Worm (Caenorhabditis elegans) whole organism, L4 larva: Measurements from ENCODE around the gene F47B8.8.

Experiments
- D1046.2 ChIP-seq: fragments of 200-800 bp; sonication (Bioruptor generic); IDR thresholded peaks from 2 replicates; pipeline ENCODE4 v1.3.6; 2022; ENCODE audit warnings: missing genetic modification characterization, missing compliant biosample characterization
- F49E8.2 ChIP-seq: sonication (generic microtip); optimal IDR thresholded peaks from 2 replicates; lab custom pipeline; 2016; ENCODE audit warnings: missing compliant biosample characterization, mild to moderate bottlenecking, missing genetic modification characterization, borderline replicate concordance
- aha-1 ChIP-seq: fragments of 150-350 bp; peaks from one replicate; lab custom pipeline; 2014; ENCODE audit warnings: missing biosample characterization, missing genetic modification characterization
- ceh-32 ChIP-seq: sonication (generic microtip); optimal IDR thresholded peaks from 2 replicates; lab custom pipeline; 2016; ENCODE audit warnings: mild to moderate bottlenecking, missing genetic modification characterization, missing compliant biosample characterization; ENCODE audit not compliant: poor library complexity
- ceh-62 ChIP-seq: sonication (generic microtip); optimal IDR thresholded peaks from 2 replicates; lab custom pipeline; 2017; ENCODE audit warnings: missing biosample characterization, missing genetic modification characterization
- ceh-82 ChIP-seq: sonication (generic microtip); optimal IDR thresholded peaks from 2 replicates; lab custom pipeline; 2017; ENCODE audit warnings: missing biosample characterization, missing genetic modification characterization
- ces-1 ChIP-seq: fragments of 150-350 bp; sonication (generic microtip); optimal IDR thresholded peaks from 4 replicates; lab custom pipeline; 2014; ENCODE audit warnings: missing biosample characterization, missing genetic modification reagents, missing genetic modification characterization
- daf-19 ChIP-seq: fragments of 200-800 bp; sonication (Bioruptor generic); conservative IDR thresholded peaks from 2 replicates; pipeline ENCODE4 v1.3.6; 2022; ENCODE audit warnings: missing genetic modification characterization, missing compliant biosample characterization
- dmd-9 ChIP-seq: fragments of 200-800 bp; sonication (Bioruptor generic); IDR thresholded peaks from 2 replicates; pipeline ENCODE4 v1.3.6; 2022; ENCODE audit warnings: missing genetic modification reagents, missing genetic modification characterization, missing compliant biosample characterization
- duxl-1 ChIP-seq: sonication (generic microtip); optimal IDR thresholded peaks from 2 replicates; lab custom pipeline; 2016; ENCODE audit warnings: mild to moderate bottlenecking, missing genetic modification characterization, moderate library complexity, missing compliant biosample characterization; ENCODE audit not compliant: poor library complexity
- dve-1 ChIP-seq: sonication (generic microtip); optimal IDR thresholded peaks from 2 replicates; lab custom pipeline; 2017; ENCODE audit warnings: antibody characterized with exemption, mild to moderate bottlenecking, missing genetic modification characterization, missing compliant biosample characterization; ENCODE audit not compliant: insufficient read depth
- egl-27 ChIP-seq: sonication (generic microtip); optimal IDR thresholded peaks from 3 replicates; lab custom pipeline; 2017; ENCODE audit warnings: missing biosample characterization, missing genetic modification reagents, missing genetic modification characterization
- egl-43 ChIP-seq: fragments of 200-800 bp; sonication (Bioruptor generic); IDR thresholded peaks from 2 replicates; pipeline ENCODE4 v1.3.6; 2022; ENCODE audit warnings: missing genetic modification reagents, missing genetic modification characterization, missing compliant biosample characterization
- fos-1 ChIP-seq: fragments of 150-350 bp; optimal IDR thresholded peaks from 2 replicates; lab custom pipeline; 2014; ENCODE audit warnings: missing biosample characterization, missing genetic modification characterization
- gei-8 ChIP-seq: fragments of 200-800 bp; sonication (Bioruptor generic); optimal IDR thresholded peaks from 2 replicates; lab custom pipeline; 2018; ENCODE audit warnings: mild to moderate bottlenecking, missing genetic modification characterization, missing compliant biosample characterization
- hif-1 ChIP-seq, 2 experiments: sonication (generic microtip); optimal IDR thresholded peaks; 2 replicates each; lab custom pipeline; 2016 to 2017; ENCODE audit warnings: missing compliant biosample characterization in 2 of 2, missing genetic modification characterization in 2 of 2, missing genetic modification reagents in 2 of 2, missing genotype in 2 of 2, mild to moderate bottlenecking in 1 of 2
- hlh-11 ChIP-seq: fragments of 200-800 bp; sonication (Bioruptor generic); optimal IDR thresholded peaks from 2 replicates; lab custom pipeline; 2018; ENCODE audit warnings: mild to moderate bottlenecking, missing genetic modification characterization, missing compliant biosample characterization
- hmg-1.1 ChIP-seq: fragments of 200-800 bp; sonication (Bioruptor generic); IDR thresholded peaks from 2 replicates; pipeline ENCODE4 v1.3.6; 2022; ENCODE audit warnings: missing genetic modification reagents, missing genetic modification characterization, missing compliant biosample characterization
- jun-1 ChIP-seq: fragments of 150-350 bp; optimal IDR thresholded peaks from 2 replicates; lab custom pipeline; 2014; ENCODE audit warnings: missing biosample characterization, missing genetic modification reagents, missing genetic modification characterization
- lim-7 ChIP-seq: fragments of 200-800 bp; sonication (Bioruptor generic); IDR thresholded peaks from 2 replicates; pipeline ENCODE4 v1.3.6; 2022; ENCODE audit warnings: missing genetic modification characterization, missing compliant biosample characterization
- lin-1 ChIP-seq: fragments of 200-800 bp; sonication (Bioruptor generic); IDR thresholded peaks from 2 replicates; pipeline ENCODE4 v1.3.6; 2022; ENCODE audit warnings: missing genetic modification reagents, missing genetic modification characterization, missing compliant biosample characterization
- lin-29 ChIP-seq: fragments of 200-800 bp; sonication (Bioruptor generic); IDR thresholded peaks from 2 replicates; pipeline ENCODE4 v1.3.6; 2022; ENCODE audit warnings: missing genetic modification reagents, missing genetic modification characterization, missing compliant biosample characterization
- lin-38 ChIP-seq: fragments of 200-800 bp; sonication (Bioruptor generic); IDR thresholded peaks from 2 replicates; pipeline ENCODE4 v1.3.6; 2022; ENCODE audit warnings: missing genetic modification reagents, missing genetic modification characterization, missing compliant biosample characterization
- lin-39 ChIP-seq: fragments of 150-350 bp; optimal IDR thresholded peaks from 2 replicates; lab custom pipeline; 2014; ENCODE audit warnings: missing biosample characterization, missing genetic modification reagents, missing genetic modification characterization
- lir-3 ChIP-seq: sonication (generic microtip); optimal IDR thresholded peaks from 2 replicates; lab custom pipeline; 2016; ENCODE audit warnings: mild to moderate bottlenecking, missing genetic modification characterization, missing compliant biosample characterization
- mdl-1 ChIP-seq, 2 experiments: fragments of 150-350 bp in 1 of 2; sonication (generic microtip) in 1 of 2; optimal IDR thresholded peaks; 2 replicates each; lab custom pipeline; 2014 to 2017; ENCODE audit warnings: missing biosample characterization in 2 of 2, missing genetic modification characterization in 2 of 2
- mep-1 ChIP-seq: fragments of 150-350 bp; sonication (generic microtip); optimal IDR thresholded peaks from 3 replicates; lab custom pipeline; 2014; ENCODE audit warnings: missing biosample characterization, missing genetic modification characterization
- mes-2 ChIP-seq: sonication (generic microtip); optimal IDR thresholded peaks from 2 replicates; lab custom pipeline; 2016; ENCODE audit warnings: missing genotype, mild to moderate bottlenecking, missing genetic modification characterization, missing compliant biosample characterization; ENCODE audit not compliant: poor library complexity, severe bottlenecking
- mxl-3 ChIP-seq: fragments of 200-800 bp; sonication (Bioruptor generic); optimal IDR thresholded peaks from 2 replicates; lab custom pipeline; 2018; ENCODE audit warnings: mild to moderate bottlenecking, missing genetic modification characterization, missing compliant biosample characterization
- nhr-10 ChIP-seq: fragments of 150-350 bp; optimal IDR thresholded peaks from 2 replicates; lab custom pipeline; 2014; ENCODE audit warnings: missing biosample characterization, missing genetic modification characterization
- nhr-102 ChIP-seq: sonication (generic microtip); optimal IDR thresholded peaks from 2 replicates; lab custom pipeline; 2016; ENCODE audit warnings: mild to moderate bottlenecking, missing genetic modification characterization, moderate library complexity, missing compliant biosample characterization
- rbr-2 ChIP-seq: sonication (generic microtip); optimal IDR thresholded peaks from 2 replicates; lab custom pipeline; 2016; ENCODE audit warnings: missing genotype, missing genetic modification characterization, missing compliant biosample characterization
- snpc-4 ChIP-seq: fragments of 150-350 bp; optimal IDR thresholded peaks from 2 replicates; lab custom pipeline; 2014; ENCODE audit warnings: missing biosample characterization, missing genetic modification characterization
- spr-1 ChIP-seq: sonication (generic microtip); optimal IDR thresholded peaks from 2 replicates; lab custom pipeline; 2016; ENCODE audit warnings: mild to moderate bottlenecking, missing genetic modification characterization, missing compliant biosample characterization
- tag-97 ChIP-seq: fragments of 200-800 bp; sonication (Bioruptor generic); IDR thresholded peaks from 2 replicates; pipeline ENCODE4 v1.3.6; 2022; ENCODE audit warnings: missing genetic modification characterization, missing compliant biosample characterization
- zfp-2 ChIP-seq: sonication (generic microtip); optimal IDR thresholded peaks from 2 replicates; lab custom pipeline; 2016; ENCODE audit warnings: mild to moderate bottlenecking, missing genetic modification characterization, missing compliant biosample characterization
- zip-11 ChIP-seq: fragments of 200-800 bp; sonication (Bioruptor generic); IDR thresholded peaks from 2 replicates; pipeline ENCODE4 v1.3.6; 2022; ENCODE audit warnings: missing genetic modification characterization, missing compliant biosample characterization

Gene F47B8.8

DNA sequence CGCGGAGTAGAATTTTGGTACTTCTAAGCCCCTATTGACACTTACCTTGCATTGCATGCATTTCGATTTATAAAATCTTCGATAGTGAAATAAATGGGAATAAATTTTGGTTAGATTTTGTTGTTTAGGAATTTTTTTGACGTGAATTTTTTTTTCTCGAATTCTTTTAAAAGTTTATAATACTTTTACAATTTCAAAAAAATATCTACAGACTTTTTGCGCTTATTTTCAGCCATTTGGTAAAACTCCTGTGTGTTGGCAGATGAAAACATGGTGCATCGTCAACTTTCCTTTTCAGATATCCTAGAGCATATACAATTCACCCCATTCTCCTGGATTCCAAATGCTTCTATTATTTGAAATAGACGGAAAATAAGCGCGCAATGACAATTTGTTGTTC, 40.9 kb upstream of the F47B8.8 start, which contains the start of gene F14D7.18:
TSS of gene F14D7.18 (minus strand) at position 101 of the 400 bp plus-strand sequence.
- TF ChIP-seq rbr-2 = no peak
- no peak for TF ChIP-seq lin-38 (GFP tag; lab: Robert Waterston, UW)
- no peak for TF ChIP-seq hlh-11 (tag; lab: Kevin White, UChicago)
- TF ChIP-seq fos-1 (tag; lab: Kevin White, UChicago) = no peak
- no peak for TF ChIP-seq snpc-4 (tag; lab: Kevin White, UChicago)
- TF ChIP-seq nhr-10 (tag; lab: Kevin White, UChicago) = no peak
- no peak for TF ChIP-seq D1046.2
- TF ChIP-seq mxl-3 (GFP tag; lab: Kevin White, UChicago) = no peak
- TF ChIP-seq duxl-1 = no peak

DNA sequence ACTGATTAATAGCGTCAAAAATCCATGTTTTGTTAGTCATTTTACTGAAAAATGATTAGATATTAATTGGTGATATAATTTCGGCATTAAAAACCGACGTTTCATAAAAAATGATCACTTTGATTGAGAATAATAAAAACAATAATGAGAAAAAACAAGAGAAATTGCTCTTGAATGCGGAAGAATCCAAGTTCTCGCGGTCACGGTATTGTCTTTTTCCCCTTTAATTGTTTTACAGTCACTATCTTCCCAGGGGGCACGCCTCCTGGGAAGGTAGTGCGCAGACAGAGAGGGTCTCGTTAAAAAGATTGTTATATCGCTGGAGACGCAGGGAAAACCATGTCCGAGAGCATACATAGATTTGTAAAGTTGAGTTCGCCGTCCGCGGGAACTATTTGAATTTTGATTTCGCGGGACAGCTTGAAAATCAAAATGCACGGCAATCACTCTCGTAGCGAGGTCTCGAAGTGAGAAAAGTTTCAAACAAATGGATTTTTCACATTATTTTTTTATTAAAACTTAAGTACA, 37.8 kb upstream of the F47B8.8 start, which contains the start of gene F14D7.2:
TSS of gene F14D7.2 (minus strand) at position 51 of the 528 bp plus-strand sequence.
- no peak for TF ChIP-seq mes-2
- TF ChIP-seq aha-1 (tag; lab: Kevin White, UChicago) = peak; percentile 4

DNA sequence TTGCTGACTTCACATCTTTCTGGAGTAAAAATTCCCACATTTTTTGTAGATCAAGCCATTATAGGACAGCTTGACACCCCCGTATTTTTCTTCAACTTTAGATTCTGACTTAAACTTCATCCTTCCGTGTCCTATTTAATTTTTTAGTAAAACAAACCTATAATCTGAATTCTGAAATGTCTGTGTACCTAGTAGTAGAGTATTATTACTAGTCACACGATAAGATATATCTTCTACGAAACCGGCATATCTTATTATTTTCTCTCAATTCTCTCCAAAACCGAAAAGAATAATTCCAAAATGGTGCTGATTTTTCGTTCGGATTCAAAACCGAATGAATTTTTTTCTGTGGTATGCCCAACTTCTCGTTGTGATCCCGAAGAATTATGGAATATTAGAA, 37.1 kb upstream of the F47B8.8 start, which contains the start of gene F14D7.9:
TSS of gene F14D7.9 (plus strand) at position 301 of the 400 bp plus-strand sequence.
- no peak for TF ChIP-seq egl-43
- no peak for TF ChIP-seq ces-1 (GFP tag; lab: Kevin White, UChicago)
- no peak for TF ChIP-seq rbr-2
- TF ChIP-seq zip-11 (GFP tag; lab: Robert Waterston, UW) = no peak
- no peak for TF ChIP-seq egl-27 (tag; lab: Kevin White, UChicago)
- TF ChIP-seq lim-7 = no peak
- no peak for TF ChIP-seq mdl-1 (tag; optimal IDR thresholded peaks at IDR 0.05; lab: Kevin White, UChicago)
- no peak for TF ChIP-seq jun-1 (tag; lab: Kevin White, UChicago)
- no peak for TF ChIP-seq nhr-102 (tag; lab: Kevin White, UChicago)
- TF ChIP-seq lin-39 (tag; lab: Kevin White, UChicago) = no peak
- TF ChIP-seq D1046.2 = no peak
- TF ChIP-seq tag-97 (GFP tag; lab: Robert Waterston, UW) = no peak
- TF ChIP-seq ceh-32 = no peak
- no peak for TF ChIP-seq lin-29 (GFP tag; lab: Robert Waterston, UW)

DNA sequence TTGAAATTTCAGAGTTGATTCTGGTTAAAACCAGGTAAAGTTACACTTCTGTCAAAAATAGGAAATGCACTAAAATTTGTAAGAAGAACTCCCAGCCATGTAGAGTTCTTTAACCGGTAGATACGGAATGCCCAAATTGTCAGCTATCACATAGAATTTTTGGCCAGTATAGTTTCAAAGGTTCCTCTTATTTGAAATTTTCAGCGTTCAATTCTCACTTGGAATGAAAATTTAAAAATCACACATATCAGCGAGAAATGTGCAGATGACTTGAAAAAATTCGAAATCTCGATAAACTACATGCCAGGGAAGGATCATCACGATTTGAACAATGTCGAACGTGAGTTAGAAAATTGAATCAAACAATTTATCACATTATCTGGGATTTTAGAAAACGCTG, 35.0 kb upstream of the F47B8.8 start, which contains the start of gene F14D7.3:
TSS of gene F14D7.3 (plus strand) at position 301 of the 400 bp plus-strand sequence.
- TF ChIP-seq lin-1 (no peak), hmg-1.1 (GFP tag; lab: Robert Waterston, UW) (no peak), dmd-9 (GFP tag; lab: Robert Waterston, UW) (no peak), ceh-62 (tag; lab: Kevin White, UChicago) (no peak), gei-8 (GFP tag; lab: Kevin White, UChicago) (no peak), aha-1 (tag; lab: Kevin White, UChicago) (no peak), mes-2 (no peak), zfp-2 (tag; lab: Kevin White, UChicago) (no peak), lin-39 (tag; lab: Kevin White, UChicago) (no peak), rbr-2 (no peak), dve-1 (tag; lab: Kevin White, UChicago) (no peak)

DNA sequence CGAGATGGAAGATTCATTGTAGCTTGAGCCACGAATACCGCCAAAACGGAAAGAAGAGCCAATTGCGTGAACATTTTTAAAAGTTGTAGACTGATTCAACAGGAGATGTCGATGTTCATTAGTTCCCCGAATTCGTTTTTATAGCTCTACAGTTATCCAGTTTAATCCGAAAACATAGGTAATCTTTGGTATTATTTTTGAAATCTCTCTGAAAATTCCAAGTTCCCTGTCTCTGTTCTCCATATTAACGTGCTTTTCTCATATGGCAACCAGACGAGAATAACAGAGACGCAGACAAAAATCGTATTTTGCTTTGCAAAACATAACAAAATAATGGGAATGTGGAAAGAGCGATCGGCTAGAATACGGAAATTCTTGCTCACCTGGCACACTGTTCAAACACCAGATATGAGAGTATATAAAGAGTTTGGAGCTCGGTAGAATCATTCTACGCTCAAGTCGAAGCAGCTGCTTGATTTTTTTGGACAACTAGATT, 31.9 kb upstream of the F47B8.8 start, which contains the start of the genes spig-3 and F14D7.12:
TSS of gene spig-3 (minus strand) at position 101 of the 496 bp plus-strand sequence.
TSS of gene F14D7.12 (plus strand) at position 446 of the 496 bp plus-strand sequence.
- no peak for TF ChIP-seq snpc-4 (tag; lab: Kevin White, UChicago)
- no peak for TF ChIP-seq hif-1 (tag; optimal IDR thresholded peaks at IDR 0.05; lab: Kevin White, UChicago)
- TF ChIP-seq ceh-82 (tag; lab: Kevin White, UChicago) = no peak
- TF ChIP-seq daf-19 (GFP tag; lab: Robert Waterston, UW) = no peak
- TF ChIP-seq aha-1 (tag; lab: Kevin White, UChicago) = no peak
- TF ChIP-seq lir-3 = no peak
- no peak for TF ChIP-seq mep-1
- no peak for TF ChIP-seq F49E8.2
- no peak for TF ChIP-seq spr-1 (tag; lab: Kevin White, UChicago)
- no peak for TF ChIP-seq jun-1 (tag; lab: Kevin White, UChicago)
